Worm (Caenorhabditis elegans): Measurements from ENCODE around the gene dpy-18.

ce11 chrIII:11334346-11334745 is 43.4 kb downstream of the dpy-18 start:
- TF ChIP-seq ama-1 (optimal IDR thresholded peaks at IDR 0.05) (no peak), tra-4 (tag; optimal IDR thresholded peaks at IDR 0.05) (no peak), B0310.2 (tag; optimal IDR thresholded peaks at IDR 0.05) (no peak), sea-1 (GFP tag; conservative IDR thresholded peaks at IDR 0.05) (no peak), F13C5.2 (tag; optimal IDR thresholded peaks at IDR 0.05) (no peak), ets-7 (tag; optimal IDR thresholded peaks at IDR 0.05) (no peak), scrt-1 (GFP tag; IDR thresholded peaks at IDR 0.05) (no peak), flt-1 (GFP tag; IDR thresholded peaks at IDR 0.05) (no peak), tbx-11 (GFP tag; IDR thresholded peaks at IDR 0.05) (no peak), hmg-4 (GFP tag; optimal IDR thresholded peaks at IDR 0.05) (no peak), ceh-13 (GFP tag; optimal IDR thresholded peaks at IDR 0.05) (no peak)

Measured in whole organism, early embryonic.